Worm (Caenorhabditis elegans): ENCODE data around the gene spp-16.

- TF ChIP-seq lin-39 (tag; optimal IDR thresholded peaks at IDR 0.05) = no peak
- TF ChIP-seq ZK546.5 (tag; optimal IDR thresholded peaks at IDR 0.05) = no peak
- no peak for TF ChIP-seq ceh-82 (tag; optimal IDR thresholded peaks at IDR 0.05)
- TF ChIP-seq nhr-237 (tag; optimal IDR thresholded peaks at IDR 0.05) = no peak
- no peak for TF ChIP-seq nhr-43 (tag; optimal IDR thresholded peaks at IDR 0.05; ENCODE audit: poor library complexity, severe bottlenecking)
- TF ChIP-seq fos-1 (tag; optimal IDR thresholded peaks at IDR 0.05) = no peak
- TF ChIP-seq jun-1 (tag; optimal IDR thresholded peaks at IDR 0.05) = no peak
- no peak for TF ChIP-seq unc-39 (tag; optimal IDR thresholded peaks at IDR 0.05)
- no peak for TF ChIP-seq ceh-28 (tag; optimal IDR thresholded peaks at IDR 0.05)
- TF ChIP-seq fkh-10 (GFP tag; optimal IDR thresholded peaks at IDR 0.05) = no peak
- TF ChIP-seq egl-27 (tag; optimal IDR thresholded peaks at IDR 0.05) = no peak
- no peak for TF ChIP-seq fkh-2 (tag; optimal IDR thresholded peaks at IDR 0.05)
- TF ChIP-seq lin-15B (tag; optimal IDR thresholded peaks at IDR 0.05) = no peak
Measured at ce11 chrV:10909959-10910358, 8.9 kb upstream of the spp-16 start.
